Fruit fly (Drosophila melanogaster) whole organism, embryonic: ENCODE data around the gene Cpr67Fa2.

ENCODE experiments used
- Atf6 ChIP-seq: fragments of 200-800 bp; sonication (Bioruptor generic); IDR thresholded peaks from 2 replicates; pipeline ENCODE4 v1.3.6; 2022; ENCODE audit warnings: missing biosample characterization, missing genetic modification characterization
- CG10979 ChIP-seq: fragments of 200-800 bp; sonication (Bioruptor generic); optimal IDR thresholded peaks from 2 replicates; lab custom pipeline; 2018; ENCODE audit warnings: missing biosample characterization, mild to moderate bottlenecking, missing genetic modification characterization, moderate library complexity
- CG11247 ChIP-seq: fragments of 200-800 bp; sonication (Bioruptor generic); IDR thresholded peaks from 2 replicates; pipeline ENCODE4 v1.3.6; 2022; ENCODE audit warnings: missing biosample characterization, missing genetic modification characterization
- CG11696 ChIP-seq: fragments of 200-800 bp; sonication (Bioruptor generic); IDR thresholded peaks from 2 replicates; pipeline ENCODE4 v1.3.6; 2022; ENCODE audit warnings: missing biosample characterization, missing genetic modification characterization
- CG12071 ChIP-seq: fragments of 200-800 bp; sonication (Bioruptor generic); optimal IDR thresholded peaks from 3 replicates; lab custom pipeline; 2018; ENCODE audit warnings: missing biosample characterization, mild to moderate bottlenecking, missing genetic modification characterization
- CG1233 ChIP-seq: fragments of 200-800 bp; sonication (Bioruptor generic); optimal IDR thresholded peaks from 4 replicates; lab custom pipeline; 2018; ENCODE audit warnings: missing biosample characterization, mild to moderate bottlenecking, missing genetic modification characterization
- CG12659 ChIP-seq: fragments of 200-800 bp; sonication (Bioruptor generic); optimal IDR thresholded peaks from 3 replicates; lab custom pipeline; 2017; ENCODE audit warnings: mild to moderate bottlenecking, missing biosample characterization, missing genetic modification reagents, missing genetic modification characterization
- CG13894 ChIP-seq: fragments of 200-800 bp; sonication (Bioruptor generic); optimal IDR thresholded peaks from 3 replicates; lab custom pipeline; 2018; ENCODE audit warnings: missing biosample characterization, mild to moderate bottlenecking, missing genetic modification characterization, moderate library complexity
- CG14710 ChIP-seq: fragments of 200-800 bp; sonication (Bioruptor generic); optimal IDR thresholded peaks from 3 replicates; lab custom pipeline; 2019; ENCODE audit warnings: missing biosample characterization, mild to moderate bottlenecking, missing genetic modification characterization, moderate library complexity
- CG1603 ChIP-seq: fragments of 200-800 bp; sonication (Bioruptor generic); optimal IDR thresholded peaks from 2 replicates; lab custom pipeline; 2019; ENCODE audit warnings: missing biosample characterization, mild to moderate bottlenecking, missing genetic modification characterization, moderate library complexity
- CG17385 ChIP-seq: fragments of 200-800 bp; sonication (Bioruptor generic); optimal IDR thresholded peaks from 3 replicates; lab custom pipeline; 2018; ENCODE audit warnings: missing biosample characterization, mild to moderate bottlenecking, missing genetic modification characterization
- CG18011 ChIP-seq: fragments of 200-800 bp; sonication (Bioruptor generic); optimal IDR thresholded peaks from 2 replicates; lab custom pipeline; 2017; ENCODE audit warnings: missing biosample characterization, missing genetic modification characterization, mild to moderate bottlenecking, moderate library complexity, missing genotype
- CG2678 ChIP-seq: fragments of 200-800 bp; sonication (Bioruptor generic); optimal IDR thresholded peaks from 3 replicates; lab custom pipeline; 2019; ENCODE audit warnings: missing biosample characterization, mild to moderate bottlenecking, missing genetic modification characterization, moderate library complexity
- CG3065 ChIP-seq: fragments of 200-800 bp; sonication (Bioruptor generic); optimal IDR thresholded peaks from 2 replicates; lab custom pipeline; 2016; ENCODE audit warnings: missing biosample characterization, missing genetic modification characterization
- CG33557 ChIP-seq: fragments of 200-800 bp; sonication (Bioruptor generic); optimal IDR thresholded peaks from 2 replicates; lab custom pipeline; 2019; ENCODE audit warnings: missing biosample characterization, mild to moderate bottlenecking, missing genetic modification characterization, moderate library complexity
- CG3407 ChIP-seq: fragments of 200-800 bp; sonication (Bioruptor generic); optimal IDR thresholded peaks from 2 replicates; lab custom pipeline; 2018; ENCODE audit warnings: missing biosample characterization, mild to moderate bottlenecking, missing genetic modification characterization
- CG3838 ChIP-seq: fragments of 200-800 bp; sonication (Bioruptor generic); optimal IDR thresholded peaks from 3 replicates; lab custom pipeline; 2016; ENCODE audit warnings: missing biosample characterization, missing genetic modification characterization
- CG4424 ChIP-seq: fragments of 200-800 bp; sonication (Bioruptor generic); optimal IDR thresholded peaks from 3 replicates; lab custom pipeline; 2016; ENCODE audit warnings: missing biosample characterization, missing genetic modification characterization
- CG6654 ChIP-seq: fragments of 200-800 bp; sonication (Bioruptor generic); optimal IDR thresholded peaks from 2 replicates; lab custom pipeline; 2017; ENCODE audit warnings: missing biosample characterization, mild to moderate bottlenecking, missing genetic modification characterization
- CG6813 ChIP-seq: fragments of 200-800 bp; sonication (Bioruptor generic); optimal IDR thresholded peaks from 2 replicates; lab custom pipeline; 2017; ENCODE audit warnings: missing biosample characterization, missing genetic modification characterization, mild to moderate bottlenecking, moderate library complexity, missing genetic modification reagents
- CG7786 ChIP-seq: fragments of 200-800 bp; sonication (Bioruptor generic); optimal IDR thresholded peaks from 2 replicates; lab custom pipeline; 2016; ENCODE audit warnings: missing biosample characterization, missing genetic modification characterization
- CG8290 ChIP-seq, 3 experiments: fragments of 200-800 bp; sonication (Bioruptor generic); optimal IDR thresholded peaks; 2 replicates each; lab custom pipeline; 2016 to 2019; ENCODE audit warnings: missing biosample characterization in 3 of 3, missing genetic modification characterization in 3 of 3, mild to moderate bottlenecking in 2 of 3, moderate library complexity in 1 of 3
- CG9437 ChIP-seq: fragments of 200-800 bp; sonication (Bioruptor generic); optimal IDR thresholded peaks from 2 replicates; lab custom pipeline; 2018; ENCODE audit warnings: missing biosample characterization, mild to moderate bottlenecking, missing genetic modification characterization
- Dbx ChIP-seq: fragments of 200-800 bp; sonication (Bioruptor generic); IDR thresholded peaks from 3 replicates; pipeline ENCODE4 v1.3.6; 2022; ENCODE audit warnings: missing biosample characterization, missing genetic modification characterization
- H2.0 ChIP-seq: fragments of 200-800 bp; sonication (Bioruptor generic); IDR thresholded peaks from 2 replicates; pipeline ENCODE4 v1.3.6; 2022; ENCODE audit warnings: missing biosample characterization, missing genetic modification characterization
- Hr3 ChIP-seq: fragments of 200-800 bp; sonication (Bioruptor generic); optimal IDR thresholded peaks from 3 replicates; lab custom pipeline; 2016; ENCODE audit warnings: missing biosample characterization, missing genetic modification characterization
- Hr39 ChIP-seq: fragments of >200 bp; optimal IDR thresholded peaks from 2 replicates; lab custom pipeline; 2017
- Meics ChIP-seq: fragments of 200-800 bp; sonication (Bioruptor generic); optimal IDR thresholded peaks from 2 replicates; lab custom pipeline; 2017; ENCODE audit warnings: missing biosample characterization, mild to moderate bottlenecking, missing genetic modification characterization
- Mes4 ChIP-seq: fragments of 200-800 bp; sonication (Bioruptor generic); optimal IDR thresholded peaks from 2 replicates; lab custom pipeline; 2016; ENCODE audit warnings: missing biosample characterization, missing genetic modification characterization
- Ptx1 ChIP-seq: fragments of 200-800 bp; sonication (Bioruptor generic); IDR thresholded peaks from 2 replicates; pipeline ENCODE4 v1.3.6; 2022; ENCODE audit warnings: missing biosample characterization, missing genetic modification characterization
- Ravus ChIP-seq: fragments of 200-800 bp; sonication (Bioruptor generic); IDR thresholded peaks from 2 replicates; pipeline ENCODE4 v1.3.6; 2022; ENCODE audit warnings: missing biosample characterization, missing genetic modification characterization
- Taf1 ChIP-seq: fragments of 200-800 bp; sonication (Bioruptor generic); IDR thresholded peaks from 2 replicates; pipeline ENCODE4 v1.3.6; 2022; ENCODE audit warnings: missing biosample characterization, missing genetic modification characterization
- bcd ChIP-seq: fragments of 200-800 bp; sonication (Bioruptor generic); optimal IDR thresholded peaks from 2 replicates; lab custom pipeline; 2017; ENCODE audit warnings: missing biosample characterization, mild to moderate bottlenecking, missing genetic modification characterization
- bowl ChIP-seq: fragments of 200-800 bp; sonication (Bioruptor generic); IDR thresholded peaks from 2 replicates; pipeline ENCODE4 v1.3.6; 2022; ENCODE audit warnings: missing biosample characterization, missing genetic modification characterization
- chn ChIP-seq: fragments of 200-800 bp; sonication (Bioruptor generic); optimal IDR thresholded peaks from 2 replicates; lab custom pipeline; 2016; ENCODE audit warnings: missing biosample characterization, missing genetic modification characterization
- eve ChIP-seq, 2 experiments: fragments of >200 bp; optimal IDR thresholded peaks; 2 replicates each; lab custom pipeline; 2017; ENCODE audit warnings: missing biosample characterization in 2 of 2, missing genetic modification characterization in 2 of 2
- fd64A ChIP-seq: fragments of 200-800 bp; sonication (Bioruptor generic); optimal IDR thresholded peaks from 3 replicates; lab custom pipeline; 2018; ENCODE audit warnings: missing biosample characterization, mild to moderate bottlenecking, missing genetic modification characterization
- fd96Cb ChIP-seq: fragments of 200-800 bp; sonication (Bioruptor generic); optimal IDR thresholded peaks from 2 replicates; lab custom pipeline; 2018; ENCODE audit warnings: missing biosample characterization, mild to moderate bottlenecking, missing genetic modification characterization, moderate library complexity
- mam ChIP-seq: fragments of 200-800 bp; sonication (Bioruptor generic); optimal IDR thresholded peaks from 3 replicates; lab custom pipeline; 2016; ENCODE audit warnings: missing biosample characterization, missing genetic modification characterization
- nerfin-2 ChIP-seq: fragments of 200-800 bp; sonication (Bioruptor generic); IDR thresholded peaks from 2 replicates; pipeline ENCODE4 v1.3.6; 2022; ENCODE audit warnings: missing biosample characterization, missing genetic modification characterization; ENCODE audit not compliant: partially characterized antibody
- nmo ChIP-seq: fragments of 200-800 bp; sonication (Bioruptor generic); optimal IDR thresholded peaks from 2 replicates; lab custom pipeline; 2018; ENCODE audit warnings: missing biosample characterization, mild to moderate bottlenecking, missing genetic modification characterization, moderate library complexity
- pzg ChIP-seq: fragments of 200-800 bp; sonication (Bioruptor generic); optimal IDR thresholded peaks from 3 replicates; lab custom pipeline; 2018; ENCODE audit warnings: missing biosample characterization, mild to moderate bottlenecking, missing genetic modification characterization, moderate library complexity
- repo ChIP-seq: fragments of 200-800 bp; sonication (Bioruptor generic); optimal IDR thresholded peaks from 2 replicates; lab custom pipeline; 2016; ENCODE audit warnings: missing biosample characterization, missing genetic modification characterization
- sens ChIP-seq: fragments of 200-800 bp; sonication (Bioruptor generic); peaks from one replicate; lab custom pipeline; 2016; ENCODE audit warnings: missing biosample characterization, missing genetic modification characterization
- ssp ChIP-seq: fragments of 200-800 bp; sonication (Bioruptor generic); IDR thresholded peaks from 2 replicates; pipeline ENCODE4 v1.3.6; 2022; ENCODE audit warnings: missing biosample characterization, missing genetic modification characterization
- stwl ChIP-seq: fragments of 200-800 bp; sonication (Bioruptor generic); optimal IDR thresholded peaks from 3 replicates; lab custom pipeline; 2018; ENCODE audit warnings: missing biosample characterization, mild to moderate bottlenecking, missing genetic modification characterization, moderate library complexity
- sug ChIP-seq: fragments of 200-800 bp; optimal IDR thresholded peaks from 2 replicates; lab custom pipeline; 2019; ENCODE audit warnings: missing biosample characterization, mild to moderate bottlenecking, missing genetic modification characterization, moderate library complexity
- tup ChIP-seq: fragments of 200-800 bp; sonication (Bioruptor generic); optimal IDR thresholded peaks from 2 replicates; lab custom pipeline; 2016; ENCODE audit warnings: missing biosample characterization, mild to moderate bottlenecking, missing genetic modification characterization, moderate library complexity
- unc-4 ChIP-seq: fragments of 200-800 bp; sonication (Bioruptor generic); IDR thresholded peaks from 2 replicates; pipeline ENCODE4 v1.3.6; 2022; ENCODE audit warnings: missing biosample characterization, missing genetic modification characterization; ENCODE audit not compliant: partially characterized antibody
- unpg ChIP-seq: fragments of 200-800 bp; sonication (Bioruptor generic); optimal IDR thresholded peaks from 3 replicates; lab custom pipeline; 2018; ENCODE audit warnings: missing biosample characterization, mild to moderate bottlenecking, missing genetic modification characterization, moderate library complexity
- zen2 ChIP-seq: fragments of 200-800 bp; sonication (Bioruptor generic); IDR thresholded peaks from 3 replicates; pipeline ENCODE4 v1.3.6; 2022; ENCODE audit warnings: missing biosample characterization, missing genetic modification characterization; ENCODE audit not compliant: partially characterized antibody

Cpr67Fa2 gene

DNA sequence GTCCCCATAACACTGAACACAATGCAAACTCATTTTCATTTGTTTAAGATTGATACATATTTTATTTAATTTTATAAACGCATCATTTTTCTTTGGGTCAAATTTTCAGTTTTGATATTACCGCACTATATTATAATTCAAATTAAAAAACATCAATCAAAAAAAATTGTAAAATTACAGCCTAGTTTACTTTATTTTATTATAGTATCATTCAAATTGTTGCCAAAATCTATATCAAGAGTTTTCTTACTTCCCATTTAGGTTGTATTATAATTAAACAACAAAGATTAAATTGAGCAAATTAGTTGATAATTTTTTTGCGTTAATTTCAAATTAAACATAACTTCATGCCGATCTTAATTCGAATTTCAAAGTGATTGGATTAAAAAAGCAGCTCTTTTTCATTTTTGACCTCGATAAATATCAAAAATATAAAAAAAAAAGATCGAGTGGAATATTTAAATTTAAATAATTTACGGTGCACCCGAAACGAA lies 39.6 kb upstream of the Cpr67Fa2 start (continued):
- TF ChIP-seq CG33557 (GFP tag; lab: Kevin White, UChicago) (no peak), unc-4 (no peak), CG11696 (GFP tag; lab: Robert Waterston, UW) (no peak), eve (GFP tag; optimal IDR thresholded peaks at IDR 0.05; lab: Kevin White, UChicago) (no peak), CG11247 (no peak), chn (GFP tag; lab: Kevin White, UChicago) (no peak), CG3838 (GFP tag; lab: Kevin White, UChicago) (no peak), sug (tag; lab: Kevin White, UChicago) (no peak), CG7786 (GFP tag; lab: Kevin White, UChicago) (no peak), CG2678 (tag; lab: Kevin White, UChicago) (peak; percentile 45), fd96Cb (tag; lab: Kevin White, UChicago) (peak; percentile 20), unpg (GFP tag; lab: Kevin White, UChicago) (peak; percentile 20), sens (GFP tag; lab: Kevin White, UChicago) (peak; percentile 85), Meics (GFP tag; lab: Kevin White, UChicago) (no peak), Taf1 (GFP tag; lab: Robert Waterston, UW) (no peak), CG12659 (GFP tag; lab: Kevin White, UChicago) (peak; percentile 18), CG14710 (peak; percentile 56), CG3407 (GFP tag; lab: Kevin White, UChicago) (no peak), pzg (GFP tag; lab: Kevin White, UChicago) (no peak), CG3065 (GFP tag; lab: Kevin White, UChicago) (no peak), CG1233 (GFP tag; lab: Kevin White, UChicago) (no peak), CG12071 (GFP tag; lab: Kevin White, UChicago) (no peak), CG17385 (GFP tag; lab: Kevin White, UChicago) (peak; percentile 10), ssp (GFP tag; lab: Robert Waterston, UW) (no peak), Ravus (GFP tag; lab: Robert Waterston, UW) (no peak), CG4424 (GFP tag; lab: Kevin White, UChicago) (peak; percentile 40), CG18011 (GFP tag; lab: Kevin White, UChicago) (no peak), bcd (GFP tag; lab: Kevin White, UChicago) (peak; percentile 29), CG10979 (tag; lab: Kevin White, UChicago) (peak; percentile 52), stwl (tag; lab: Kevin White, UChicago) (no peak), nmo (peak; percentile 71), Ptx1 (GFP tag; lab: Robert Waterston, UW) (no peak), mam (GFP tag; lab: Kevin White, UChicago) (no peak), repo (GFP tag; lab: Kevin White, UChicago) (no peak), bowl (no peak), CG9437 (GFP tag; lab: Kevin White, UChicago) (peak; percentile 55), Hr3 (GFP tag; lab: Kevin White, UChicago) (peak; percentile 50), tup (GFP tag; lab: Kevin White, UChicago) (no peak), CG1603 (tag; lab: Kevin White, UChicago) (no peak), H2.0 (GFP tag; lab: Robert Waterston, UW) (no peak), CG6813 (no peak), CG13894 (no peak), Hr39 (no peak), CG8290 (GFP tag; optimal IDR thresholded peaks at IDR 0.05; lab: Kevin White, UChicago) (no peak), CG8290 (tag; optimal IDR thresholded peaks at IDR 0.05; lab: Kevin White, UChicago) (no peak), Dbx (GFP tag; lab: Robert Waterston, UW) (no peak), Atf6 (GFP tag; lab: Robert Waterston, UW) (no peak), Mes4 (GFP tag; lab: Kevin White, UChicago) (no peak), fd64A (GFP tag; lab: Kevin White, UChicago) (no peak), nerfin-2 (no peak), CG6654 (no peak), zen2 (GFP tag; lab: Robert Waterston, UW) (no peak)
